Fruit fly (Drosophila melanogaster): ENCODE data around the gene Bcs1.

dm6 chr2L:10263343-10263744 lies 40.9 kb downstream of the Bcs1 start, which contains the start of gene Rsf1:
- TF ChIP-seq CG4318 (GFP tag; optimal IDR thresholded peaks at IDR 0.05) (no peak), CG16779 (tag; optimal IDR thresholded peaks at IDR 0.05) (no peak), CG6276 (GFP tag; optimal IDR thresholded peaks at IDR 0.05) (no peak), vri (GFP tag; optimal IDR thresholded peaks at IDR 0.05) (no peak), Eip75B (GFP tag; optimal IDR thresholded peaks at IDR 0.05) (no peak), fd59A (GFP tag; optimal IDR thresholded peaks at IDR 0.05) (no peak), lz (GFP tag; optimal IDR thresholded peaks at IDR 0.05) (no peak), Ets96B (tag; optimal IDR thresholded peaks at IDR 0.05) (no peak), Blimp-1 (GFP tag; optimal IDR thresholded peaks at IDR 0.05) (no peak), Eip78C (GFP tag) (peak; percentile 18), Lpt (GFP tag; optimal IDR thresholded peaks at IDR 0.05) (no peak), esn (GFP tag; optimal IDR thresholded peaks at IDR 0.05) (no peak), CG6163 (GFP tag; IDR thresholded peaks at IDR 0.05) (no peak)
